Fruit fly (Drosophila melanogaster): ENCODE results near the gene SLIRP1.
A peak's percentile ranks its signal among the peaks of the same experiment; 100 is the strongest.

The SLIRP1 gene

DNA sequence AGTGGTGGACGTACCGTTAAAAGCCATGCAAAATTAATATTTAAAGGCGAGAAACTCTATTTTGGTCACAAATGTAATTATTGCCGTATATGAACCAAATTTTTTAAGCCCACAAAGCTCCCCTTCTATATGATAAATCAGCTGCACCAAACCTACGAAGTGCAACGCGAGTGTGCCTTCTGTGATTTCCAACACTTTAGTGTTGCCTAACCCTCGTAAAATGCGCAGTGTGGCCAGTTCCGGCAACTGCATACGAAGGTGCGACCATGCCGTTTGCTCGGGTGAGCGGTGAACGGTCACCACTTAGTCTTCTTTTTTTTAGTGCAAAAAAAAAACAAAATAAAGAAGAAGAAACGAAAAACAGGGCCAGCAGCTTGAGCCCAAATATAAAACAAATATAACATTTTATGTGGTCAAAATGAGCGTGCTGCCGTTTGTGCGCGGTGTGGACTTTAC, 20.4 kb upstream of the SLIRP1 start, which contains the start of the genes tty and fliI (continued):
- no peak for TF ChIP-seq CG14860 (GFP tag; IDR thresholded peaks at IDR 0.05; ENCODE audit: partially characterized antibody)
- no peak for TF ChIP-seq HLH4C (GFP tag; IDR thresholded peaks at IDR 0.05; ENCODE audit: partially characterized antibody)
- peak; percentile 67 for TF ChIP-seq Atf-2 (GFP tag; optimal IDR thresholded peaks at IDR 0.05)
- peak; percentile 77 for TF ChIP-seq CG14710 (tag; optimal IDR thresholded peaks at IDR 0.05)
- TF ChIP-seq pb (GFP tag; optimal IDR thresholded peaks at IDR 0.05), result peak; percentile 75
- peak; percentile 75 for TF ChIP-seq CG15269 (tag; optimal IDR thresholded peaks at IDR 0.05)
- TF ChIP-seq Myb (GFP tag; optimal IDR thresholded peaks at IDR 0.05), result peak; percentile 89
- TF ChIP-seq ATbp (GFP tag; optimal IDR thresholded peaks at IDR 0.05), result peak; percentile 73
- TF ChIP-seq abd-A (tag; optimal IDR thresholded peaks at IDR 0.05), result no peak
- peak; percentile 56 for TF ChIP-seq CG4282 (GFP tag; optimal IDR thresholded peaks at IDR 0.05)
- TF ChIP-seq CoRest (tag; optimal IDR thresholded peaks at IDR 0.05), result peak; percentile 80
- peak; percentile 92 for TF ChIP-seq vvl (GFP tag; IDR thresholded peaks at IDR 0.05)
- peak; percentile 56 for TF ChIP-seq Bteb2 (GFP tag; optimal IDR thresholded peaks at IDR 0.05)
- peak; percentile 82 for TF ChIP-seq CG16863 (GFP tag; optimal IDR thresholded peaks at IDR 0.05)
- TF ChIP-seq CG13624 (GFP tag; optimal IDR thresholded peaks at IDR 0.05), result peak; percentile 79
- peak; percentile 60 for TF ChIP-seq tap (tag; optimal IDR thresholded peaks at IDR 0.05)
- TF ChIP-seq Hr3 (GFP tag; optimal IDR thresholded peaks at IDR 0.05), result peak; percentile 77
- TF ChIP-seq pan (optimal IDR thresholded peaks at IDR 0.05), result no peak
- peak in 1 of 2 experiments; percentile 90 for TF ChIP-seq pan (GFP tag; optimal IDR thresholded peaks at IDR 0.05 in 1 of 2, IDR thresholded peaks at IDR 0.05 in 1 of 2)
- TF ChIP-seq CG15514 (GFP tag; optimal IDR thresholded peaks at IDR 0.05), result peak; percentile 79
- peak; percentile 76 for TF ChIP-seq Atf3 (GFP tag; optimal IDR thresholded peaks at IDR 0.05)
- TF ChIP-seq exex (tag; optimal IDR thresholded peaks at IDR 0.05), result no peak
- TF ChIP-seq run (tag; optimal IDR thresholded peaks at IDR 0.05), result peak; percentile 20
- no peak for TF ChIP-seq Hr39 (optimal IDR thresholded peaks at IDR 0.05)
- TF ChIP-seq Hr78 (GFP tag; optimal IDR thresholded peaks at IDR 0.05), result no peak
- peak; percentile 92 for TF ChIP-seq CG11456 (GFP tag; IDR thresholded peaks at IDR 0.05)
- peak; percentile 60 for TF ChIP-seq Blimp-1 (GFP tag; optimal IDR thresholded peaks at IDR 0.05)
- no peak for TF ChIP-seq h (optimal IDR thresholded peaks at IDR 0.05)
- peak; percentile 83 for TF ChIP-seq CG14050 (GFP tag; IDR thresholded peaks at IDR 0.05)
- TF ChIP-seq otp (GFP tag; IDR thresholded peaks at IDR 0.05), result peak; percentile 84
- peak; percentile 77; the same call in 1 of the 2 replicates for TF ChIP-seq Nf-YA (GFP tag; IDR thresholded peaks at IDR 0.05)
- TF ChIP-seq CG6272 (GFP tag; IDR thresholded peaks at IDR 0.05), result peak; percentile 89
- TF ChIP-seq CG11560 (tag; IDR thresholded peaks at IDR 0.05), result peak; percentile 75; the same call in 2 of the 3 replicates
- peak; percentile 46 for TF ChIP-seq CG7928 (GFP tag; optimal IDR thresholded peaks at IDR 0.05)
- TF ChIP-seq bbx (GFP tag; IDR thresholded peaks at IDR 0.05; ENCODE audit: partially characterized antibody), result peak; percentile 20; the same call in 1 of the 2 replicates
- TF ChIP-seq da (GFP tag; optimal IDR thresholded peaks at IDR 0.05), result peak; percentile 18
- TF ChIP-seq CG17361 (GFP tag; IDR thresholded peaks at IDR 0.05), result peak; percentile 80
- peak; percentile 88 for TF ChIP-seq CG17328 (GFP tag; IDR thresholded peaks at IDR 0.05)
- peak; percentile 78 for TF ChIP-seq CG30431 (GFP tag; optimal IDR thresholded peaks at IDR 0.05)
- peak; percentile 67 for TF ChIP-seq fd3F (GFP tag; optimal IDR thresholded peaks at IDR 0.05)
- peak; percentile 67 for TF ChIP-seq lbe (GFP tag; optimal IDR thresholded peaks at IDR 0.05)
- TF ChIP-seq sna (GFP tag; IDR thresholded peaks at IDR 0.05; ENCODE audit: partially characterized antibody), result no peak
- TF ChIP-seq sim (GFP tag; IDR thresholded peaks at IDR 0.05), result peak; percentile 59; the same call in 1 of the 2 replicates
- TF ChIP-seq gsb-n (tag; optimal IDR thresholded peaks at IDR 0.05), result peak; percentile 70
- TF ChIP-seq CG7556 (GFP tag; optimal IDR thresholded peaks at IDR 0.05), result peak; percentile 40
- peak; percentile 84 for TF ChIP-seq Taf1 (GFP tag; IDR thresholded peaks at IDR 0.05)
- peak; percentile 74 for TF ChIP-seq NC2β (GFP tag; optimal IDR thresholded peaks at IDR 0.05)
- peak; percentile 90 for TF ChIP-seq Rx (GFP tag; IDR thresholded peaks at IDR 0.05)
- TF ChIP-seq CG9797 (GFP tag; optimal IDR thresholded peaks at IDR 0.05), result peak; percentile 90
- TF ChIP-seq CG18476 (GFP tag; optimal IDR thresholded peaks at IDR 0.05), result peak; percentile 68

All from whole organism, embryonic.